Fruit fly (Drosophila melanogaster): ENCODE results near the gene cona.
A peak's percentile ranks its signal among the peaks of the same experiment; 100 is the strongest.

DNA sequence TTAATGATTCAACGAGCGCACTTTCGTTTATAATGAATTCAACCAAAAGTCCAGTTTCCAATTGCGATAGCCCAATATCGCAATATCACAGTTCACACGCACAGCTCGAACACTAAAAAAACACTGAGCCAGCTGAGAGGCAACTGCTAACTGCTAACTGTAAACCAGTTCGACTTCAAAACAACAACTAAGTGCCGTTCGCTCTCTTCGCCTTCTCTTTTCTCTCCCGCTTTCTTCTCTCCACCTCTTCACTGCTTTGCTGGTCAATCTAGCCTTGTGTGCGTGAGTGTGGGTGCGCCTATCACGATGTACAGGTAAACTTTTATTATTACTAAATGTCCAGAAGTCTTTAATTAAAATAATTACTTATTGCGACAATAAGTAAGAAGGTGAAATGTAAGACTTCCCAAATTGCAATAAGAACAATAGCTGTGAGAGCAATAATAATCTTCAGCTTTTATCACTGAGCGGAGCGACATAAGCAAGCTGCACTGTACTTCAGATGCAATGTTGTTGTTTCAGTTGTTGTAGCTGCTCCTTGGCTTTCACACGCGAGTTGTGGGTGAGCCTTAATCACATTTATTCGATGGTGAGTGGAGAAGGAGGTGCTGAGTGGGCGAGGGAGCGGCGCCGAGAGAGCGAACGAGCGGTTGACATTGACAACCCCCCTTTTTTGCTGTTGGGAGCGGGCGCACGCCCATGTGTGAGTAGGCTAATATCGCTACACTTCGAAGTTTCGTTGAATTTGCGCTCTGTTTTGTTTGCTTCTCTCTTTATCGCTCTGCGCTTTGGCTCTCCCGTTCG is 11.4 kb downstream of the cona start, which contains the start of gene Vti1b:
- TF ChIP-seq Ets21C (GFP tag; optimal IDR thresholded peaks at IDR 0.05) (peak; percentile 96), Eip75B (GFP tag; optimal IDR thresholded peaks at IDR 0.05) (peak; percentile 99)

Measured in whole organism, prepupa.